Worm (Caenorhabditis elegans): ENCODE measurements around the gene pals-20.

DNA sequence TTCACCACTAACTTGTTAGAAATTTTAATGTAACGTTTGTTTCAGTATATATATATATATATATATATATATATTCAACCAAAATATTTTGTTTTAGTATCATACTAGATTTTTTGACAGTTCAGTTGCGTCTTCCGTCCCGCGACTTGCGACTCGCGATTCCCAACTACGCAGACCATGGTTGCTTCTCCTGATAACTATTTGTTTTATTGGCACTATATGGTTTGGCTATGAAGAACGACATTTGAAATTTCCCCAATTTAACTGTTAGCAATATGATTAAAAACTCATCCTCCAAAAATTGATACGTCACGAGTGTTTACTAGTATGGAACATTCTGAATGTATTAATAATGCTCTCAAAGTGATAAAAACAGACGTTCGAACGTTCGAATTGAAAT lies 3.4 kb downstream of the pals-20 start:
- TF ChIP-seq ZK546.5 (tag; optimal IDR thresholded peaks at IDR 0.05), result no peak
- TF ChIP-seq ceh-9 (tag; optimal IDR thresholded peaks at IDR 0.05), result no peak
- TF ChIP-seq lin-15B (tag; optimal IDR thresholded peaks at IDR 0.05), result no peak
- TF ChIP-seq pqm-1 (tag; optimal IDR thresholded peaks at IDR 0.05), result no peak
- TF ChIP-seq jun-1 (tag; optimal IDR thresholded peaks at IDR 0.05), result no peak
- no peak for TF ChIP-seq fkh-10 (GFP tag; optimal IDR thresholded peaks at IDR 0.05)
- TF ChIP-seq snpc-4 (tag; optimal IDR thresholded peaks at IDR 0.05), result no peak
- no peak for TF ChIP-seq aly-2 (tag; optimal IDR thresholded peaks at IDR 0.05)
- no peak for TF ChIP-seq ceh-16 (tag; optimal IDR thresholded peaks at IDR 0.05)
- TF ChIP-seq ztf-11 (tag; optimal IDR thresholded peaks at IDR 0.05), result no peak
